Fruit fly (Drosophila melanogaster): ENCODE measurements around the gene CG18814.
A peak's percentile ranks its signal among the peaks of the same experiment; 100 is the strongest.

The CG18814 gene

dm6 chr3L:16359795-16360194 lies 9.8 kb upstream of the CG18814 start:
- TF ChIP-seq Dfd (GFP tag; optimal IDR thresholded peaks at IDR 0.05): no peak
- no peak for TF ChIP-seq Jra (GFP tag; optimal IDR thresholded peaks at IDR 0.05)
- TF ChIP-seq Rel (GFP tag; optimal IDR thresholded peaks at IDR 0.05): no peak
- no peak for TF ChIP-seq Rel (tag; optimal IDR thresholded peaks at IDR 0.05)
- TF ChIP-seq Hr83 (GFP tag; optimal IDR thresholded peaks at IDR 0.05; ENCODE audit: poor library complexity, severe bottlenecking): peak; percentile 1
- no peak for TF ChIP-seq woc (GFP tag; optimal IDR thresholded peaks at IDR 0.05)
- TF ChIP-seq rgr (GFP tag; optimal IDR thresholded peaks at IDR 0.05): peak; percentile 16
- TF ChIP-seq brk (GFP tag; optimal IDR thresholded peaks at IDR 0.05): peak; percentile 1
- TF ChIP-seq psq (GFP tag; optimal IDR thresholded peaks at IDR 0.05): no peak

- TF ChIP-seq Abd-B (GFP tag; optimal IDR thresholded peaks at IDR 0.05) (no peak), fru (GFP tag; optimal IDR thresholded peaks at IDR 0.05) (peak; percentile 73), lola (GFP tag; optimal IDR thresholded peaks at IDR 0.05) (no peak), Vsx2 (GFP tag; optimal IDR thresholded peaks at IDR 0.05; ENCODE audit: partially characterized antibody) (no peak), OdsH (GFP tag; optimal IDR thresholded peaks at IDR 0.05) (peak; percentile 59), dmrt93B (GFP tag; optimal IDR thresholded peaks at IDR 0.05) (peak; percentile 25), ey (GFP tag; optimal IDR thresholded peaks at IDR 0.05) (peak; percentile 57), dsf (GFP tag; optimal IDR thresholded peaks at IDR 0.05; ENCODE audit: borderline replicate concordance) (no peak), jim (GFP tag; optimal IDR thresholded peaks at IDR 0.05) (no peak), sv (GFP tag; optimal IDR thresholded peaks at IDR 0.05) (no peak), HLH106 (tag; optimal IDR thresholded peaks at IDR 0.05) (peak; percentile 74), tai (GFP tag; optimal IDR thresholded peaks at IDR 0.05) (no peak), rgr (GFP tag; optimal IDR thresholded peaks at IDR 0.05) (peak; percentile 56), psq (GFP tag; optimal IDR thresholded peaks at IDR 0.05) (peak; percentile 53), Myc (optimal IDR thresholded peaks at IDR 0.05) (no peak), Jra (GFP tag; optimal IDR thresholded peaks at IDR 0.05) (no peak), Dif (GFP tag; optimal IDR thresholded peaks at IDR 0.05; ENCODE audit: partially characterized antibody) (no peak), Hr83 (GFP tag; optimal IDR thresholded peaks at IDR 0.05; ENCODE audit: poor library complexity, severe bottlenecking) (no peak), h (GFP tag; optimal IDR thresholded peaks at IDR 0.05) (peak; percentile 69), woc (GFP tag; optimal IDR thresholded peaks at IDR 0.05) (peak; percentile 35), foxo (GFP tag; optimal IDR thresholded peaks at IDR 0.05) (peak in 1 of 2 experiments; percentile 61), br (GFP tag; optimal IDR thresholded peaks at IDR 0.05) (peak; percentile 51), Sp1 (GFP tag; optimal IDR thresholded peaks at IDR 0.05) (peak; percentile 78), CG9705 (GFP tag; optimal IDR thresholded peaks at IDR 0.05) (peak; percentile 15)
These were observed 8.3 kb upstream of the CG18814 start for dm6 chr3L:16361200-16361815.

- TF ChIP-seq dmrt93B (GFP tag; optimal IDR thresholded peaks at IDR 0.05) (no peak), Hnf4 (GFP tag; optimal IDR thresholded peaks at IDR 0.05) (no peak), Rel (GFP tag; optimal IDR thresholded peaks at IDR 0.05) (no peak), Rel (tag; optimal IDR thresholded peaks at IDR 0.05) (no peak), CG32264 (GFP tag; optimal IDR thresholded peaks at IDR 0.05) (no peak), rgr (GFP tag; optimal IDR thresholded peaks at IDR 0.05) (no peak), tai (GFP tag; optimal IDR thresholded peaks at IDR 0.05) (no peak), ey (GFP tag; optimal IDR thresholded peaks at IDR 0.05) (no peak), Hr83 (GFP tag; optimal IDR thresholded peaks at IDR 0.05; ENCODE audit: poor library complexity, severe bottlenecking) (no peak), CG9705 (GFP tag; optimal IDR thresholded peaks at IDR 0.05) (no peak), Dfd (GFP tag; optimal IDR thresholded peaks at IDR 0.05) (no peak)
These were observed 7.4 kb upstream of the CG18814 start, which contains the start of gene Cpr72Ea for dm6 chr3L:16362119-16362653. Cpr72Ea (plus strand) TSS chr3L:16362603.

- TF ChIP-seq HLH106 (tag; optimal IDR thresholded peaks at IDR 0.05): peak; percentile 82
- peak; percentile 83 for TF ChIP-seq h (GFP tag; optimal IDR thresholded peaks at IDR 0.05)
- peak; percentile 70 for TF ChIP-seq rgr (GFP tag; optimal IDR thresholded peaks at IDR 0.05)
- TF ChIP-seq pan (optimal IDR thresholded peaks at IDR 0.05): no peak
- TF ChIP-seq N (GFP tag; optimal IDR thresholded peaks at IDR 0.05): no peak
- peak; percentile 27 for TF ChIP-seq brk (GFP tag; optimal IDR thresholded peaks at IDR 0.05)
- peak; percentile 39 for TF ChIP-seq CG9705 (GFP tag; optimal IDR thresholded peaks at IDR 0.05)
- TF ChIP-seq CG32264 (GFP tag; optimal IDR thresholded peaks at IDR 0.05): peak; percentile 25
- TF ChIP-seq sv (GFP tag; optimal IDR thresholded peaks at IDR 0.05): no peak
- TF ChIP-seq GATAd (GFP tag; optimal IDR thresholded peaks at IDR 0.05): no peak
- TF ChIP-seq Hr83 (GFP tag; optimal IDR thresholded peaks at IDR 0.05; ENCODE audit: poor library complexity, severe bottlenecking): no peak
- no peak for TF ChIP-seq Jra (GFP tag; optimal IDR thresholded peaks at IDR 0.05)
- TF ChIP-seq Rel (GFP tag; optimal IDR thresholded peaks at IDR 0.05): no peak
- no peak for TF ChIP-seq Rel (tag; optimal IDR thresholded peaks at IDR 0.05)
- TF ChIP-seq Vsx2 (GFP tag; optimal IDR thresholded peaks at IDR 0.05; ENCODE audit: partially characterized antibody): no peak
- TF ChIP-seq Myc (optimal IDR thresholded peaks at IDR 0.05): no peak
- no peak for TF ChIP-seq lola (GFP tag; optimal IDR thresholded peaks at IDR 0.05)
- TF ChIP-seq dmrt93B (GFP tag; optimal IDR thresholded peaks at IDR 0.05): peak; percentile 56
- TF ChIP-seq fru (GFP tag; optimal IDR thresholded peaks at IDR 0.05): peak; percentile 81
- TF ChIP-seq Sp1 (GFP tag; optimal IDR thresholded peaks at IDR 0.05): peak; percentile 78
- TF ChIP-seq Dfd (GFP tag; optimal IDR thresholded peaks at IDR 0.05): no peak
- no peak for TF ChIP-seq sage (GFP tag; optimal IDR thresholded peaks at IDR 0.05)
- TF ChIP-seq jim (GFP tag; optimal IDR thresholded peaks at IDR 0.05): no peak
- no peak for TF ChIP-seq CrebA (GFP tag; optimal IDR thresholded peaks at IDR 0.05; ENCODE audit: borderline replicate concordance)
- TF ChIP-seq OdsH (GFP tag; optimal IDR thresholded peaks at IDR 0.05): peak; percentile 81
- TF ChIP-seq br (GFP tag; optimal IDR thresholded peaks at IDR 0.05): peak; percentile 73
- TF ChIP-seq Dif (GFP tag; optimal IDR thresholded peaks at IDR 0.05; ENCODE audit: partially characterized antibody): no peak
- TF ChIP-seq Hnf4 (GFP tag; optimal IDR thresholded peaks at IDR 0.05): peak; percentile 65
- TF ChIP-seq psq (GFP tag; optimal IDR thresholded peaks at IDR 0.05): peak; percentile 66
- peak; percentile 69 for TF ChIP-seq ey (GFP tag; optimal IDR thresholded peaks at IDR 0.05)
- TF ChIP-seq Abd-B (GFP tag; optimal IDR thresholded peaks at IDR 0.05): no peak
- no peak for TF ChIP-seq usp (GFP tag; optimal IDR thresholded peaks at IDR 0.05)
- TF ChIP-seq tai (GFP tag; optimal IDR thresholded peaks at IDR 0.05): no peak
- TF ChIP-seq foxo (GFP tag; optimal IDR thresholded peaks at IDR 0.05): peak in 1 of 2 experiments; percentile 78
- no peak for TF ChIP-seq Mio (GFP tag; optimal IDR thresholded peaks at IDR 0.05)
These were observed 5.4 kb upstream of the CG18814 start for dm6 chr3L:16364182-16364581.
